Worm (Caenorhabditis elegans): ENCODE measurements around the gene F11D5.6.

The F11D5.6 gene

DNA sequence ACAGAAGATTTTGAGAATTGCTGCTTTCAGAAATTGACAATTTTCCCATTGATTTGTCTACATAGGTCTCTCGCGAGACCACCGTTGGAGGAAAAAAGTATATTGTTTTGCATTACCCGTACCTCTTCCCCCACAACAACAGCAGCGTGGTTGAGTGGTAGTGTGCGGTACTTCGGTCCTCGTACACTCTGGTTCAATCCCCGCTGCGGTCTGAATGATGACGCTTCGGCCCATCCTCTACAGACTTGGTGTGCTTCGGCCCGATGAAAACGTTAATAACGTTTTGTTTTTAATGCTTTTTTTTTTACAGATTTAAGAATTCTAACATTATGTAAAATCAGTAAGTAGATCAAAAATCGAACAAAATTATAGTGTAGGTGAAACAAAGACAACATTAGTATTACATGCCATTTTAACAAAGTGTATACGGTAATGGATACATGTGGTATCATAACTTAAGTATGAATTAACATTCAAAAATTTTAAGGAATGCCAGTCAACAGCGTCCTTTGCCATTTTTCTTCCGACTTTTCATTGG is 21.9 kb upstream of the F11D5.6 start, which contains the start of gene ZK816.3 (continued):
- TF ChIP-seq F13H6.1 (tag; optimal IDR thresholded peaks at IDR 0.05) (no peak), hlh-30 (tag; optimal IDR thresholded peaks at IDR 0.05; ENCODE audit: insufficient read depth) (no peak), hlh-6 (tag; optimal IDR thresholded peaks at IDR 0.05) (peak; percentile 79), sox-2 (GFP tag; IDR thresholded peaks at IDR 0.05) (peak; percentile 77), sdc-2 (tag; optimal IDR thresholded peaks at IDR 0.05) (peak; percentile 63), ets-4 (tag; optimal IDR thresholded peaks at IDR 0.05) (no peak), madf-2 (tag; optimal IDR thresholded peaks at IDR 0.05) (peak; percentile 32), ceh-30 (tag; optimal IDR thresholded peaks at IDR 0.05) (no peak), elt-4 (tag; optimal IDR thresholded peaks at IDR 0.05) (no peak), ceh-18 (tag; optimal IDR thresholded peaks at IDR 0.05) (no peak), T23F11.4 (GFP tag; optimal IDR thresholded peaks at IDR 0.05) (no peak), lin-11 (tag; optimal IDR thresholded peaks at IDR 0.05) (peak; percentile 43), ceh-24 (tag; optimal IDR thresholded peaks at IDR 0.05) (no peak), C08G9.2 (tag; optimal IDR thresholded peaks at IDR 0.05) (peak; percentile 43), hlh-15 (tag; optimal IDR thresholded peaks at IDR 0.05) (peak; percentile 29), tbx-7 (tag; optimal IDR thresholded peaks at IDR 0.05) (peak; percentile 12), nfya-1 (tag; optimal IDR thresholded peaks at IDR 0.05) (peak; percentile 22), dve-1 (tag; optimal IDR thresholded peaks at IDR 0.05) (peak; percentile 15), pha-2 (tag; optimal IDR thresholded peaks at IDR 0.05) (peak; percentile 50), K09A11.1 (tag; optimal IDR thresholded peaks at IDR 0.05; ENCODE audit: insufficient read depth) (peak; percentile 55), nhr-232 (tag; optimal IDR thresholded peaks at IDR 0.05) (peak; percentile 74), sox-4 (tag; optimal IDR thresholded peaks at IDR 0.05) (peak; percentile 61), rnt-1 (tag; optimal IDR thresholded peaks at IDR 0.05) (peak; percentile 35), Y22D7AL.16 (tag; optimal IDR thresholded peaks at IDR 0.05) (peak; percentile 37), fkh-6 (tag; optimal IDR thresholded peaks at IDR 0.05) (peak; percentile 69), unc-3 (GFP tag; conservative IDR thresholded peaks at IDR 0.05) (peak; percentile 46; the same call in 1 of the 2 replicates), unc-3 (tag; optimal IDR thresholded peaks at IDR 0.05) (no peak), ceh-6 (GFP tag; optimal IDR thresholded peaks at IDR 0.05) (peak; percentile 75), hlh-13 (GFP tag; optimal IDR thresholded peaks at IDR 0.05) (no peak), tbx-2 (tag; optimal IDR thresholded peaks at IDR 0.05) (peak; percentile 72), unc-42 (tag; optimal IDR thresholded peaks at IDR 0.05) (no peak), nhr-11 (tag; optimal IDR thresholded peaks at IDR 0.05) (no peak), eyg-1 (tag; optimal IDR thresholded peaks at IDR 0.05) (peak; percentile 30)

DNA sequence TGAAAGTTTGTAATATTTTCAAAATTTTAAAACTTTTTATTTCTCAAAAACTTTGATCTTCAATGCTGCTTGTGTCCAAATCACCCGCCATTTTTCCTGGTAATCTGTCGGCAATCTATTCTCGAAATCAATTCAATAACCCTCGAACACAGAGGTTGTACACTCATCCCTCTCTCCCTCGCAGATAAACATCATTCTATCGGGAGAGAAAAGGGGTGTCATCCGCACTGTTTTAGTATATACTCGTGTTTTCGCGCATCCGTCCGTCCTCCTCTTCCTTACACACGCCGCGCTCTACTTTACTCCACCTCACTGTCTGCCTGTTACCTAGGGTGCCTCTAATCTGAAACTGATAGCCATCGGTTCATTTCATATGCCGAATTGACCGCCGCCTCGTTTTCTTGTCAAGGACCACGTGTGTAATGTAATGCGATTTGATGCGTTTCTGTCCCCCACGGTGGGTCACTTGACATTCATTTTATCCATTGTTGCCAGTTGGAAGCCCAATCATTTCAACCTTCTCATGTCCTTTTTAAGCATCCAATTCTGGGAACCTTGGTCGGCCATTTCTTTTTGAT is 17.6 kb upstream of the F11D5.6 start:
- TF ChIP-seq rnt-1 (tag; optimal IDR thresholded peaks at IDR 0.05): peak; percentile 17
- no peak for TF ChIP-seq gmeb-2 (tag; optimal IDR thresholded peaks at IDR 0.05)
- TF ChIP-seq pat-9 (tag; optimal IDR thresholded peaks at IDR 0.05): no peak
- no peak for TF ChIP-seq ceh-2 (tag; optimal IDR thresholded peaks at IDR 0.05)
- TF ChIP-seq ceh-48 (tag; optimal IDR thresholded peaks at IDR 0.05): no peak
- peak; percentile 14 for TF ChIP-seq hlh-6 (tag; optimal IDR thresholded peaks at IDR 0.05)
- no peak for TF ChIP-seq F13H6.1 (tag; optimal IDR thresholded peaks at IDR 0.05)
- TF ChIP-seq unc-42 (tag; optimal IDR thresholded peaks at IDR 0.05): no peak
- no peak for TF ChIP-seq eyg-1 (tag; optimal IDR thresholded peaks at IDR 0.05)
- no peak for TF ChIP-seq zip-5 (tag; optimal IDR thresholded peaks at IDR 0.05)
- no peak for TF ChIP-seq ets-4 (tag; optimal IDR thresholded peaks at IDR 0.05)
- TF ChIP-seq ceh-30 (tag; optimal IDR thresholded peaks at IDR 0.05): no peak
- no peak for TF ChIP-seq nfya-1 (tag; optimal IDR thresholded peaks at IDR 0.05)
- TF ChIP-seq tbx-2 (tag; optimal IDR thresholded peaks at IDR 0.05): peak; percentile 1
- peak; percentile 18 for TF ChIP-seq fkh-6 (tag; optimal IDR thresholded peaks at IDR 0.05)
- no peak for TF ChIP-seq hlh-13 (GFP tag; optimal IDR thresholded peaks at IDR 0.05)
- TF ChIP-seq sdc-2 (tag; optimal IDR thresholded peaks at IDR 0.05): peak; percentile 7
- no peak for TF ChIP-seq odd-2 (tag; optimal IDR thresholded peaks at IDR 0.05)
- TF ChIP-seq pha-4 (tag; optimal IDR thresholded peaks at IDR 0.05): no peak
- no peak for TF ChIP-seq ahr-1 (tag; optimal IDR thresholded peaks at IDR 0.05)
- TF ChIP-seq ceh-45 (GFP tag; IDR thresholded peaks at IDR 0.05): no peak
- no peak for TF ChIP-seq pqm-1 (tag; optimal IDR thresholded peaks at IDR 0.05)
- TF ChIP-seq elt-4 (tag; optimal IDR thresholded peaks at IDR 0.05): no peak
- no peak for TF ChIP-seq che-1 (tag; optimal IDR thresholded peaks at IDR 0.05)
- no peak for TF ChIP-seq fkh-10 (GFP tag; optimal IDR thresholded peaks at IDR 0.05)
- no peak for TF ChIP-seq unc-3 (GFP tag; conservative IDR thresholded peaks at IDR 0.05)
- TF ChIP-seq unc-3 (tag; optimal IDR thresholded peaks at IDR 0.05): no peak
